Fruit fly (Drosophila melanogaster): Measurements from ENCODE around the gene CG14106.

dm6 chr3L:13412886-13413224 lies 12.6 kb downstream of the CG14106 start:
- TF ChIP-seq run (tag; optimal IDR thresholded peaks at IDR 0.05) (no peak), CG2116 (GFP tag; optimal IDR thresholded peaks at IDR 0.05) (no peak), CG9215 (GFP tag; IDR thresholded peaks at IDR 0.05) (no peak), CG1529 (GFP tag; optimal IDR thresholded peaks at IDR 0.05) (no peak), row (GFP tag; IDR thresholded peaks at IDR 0.05) (no peak), dmrt99B (tag; optimal IDR thresholded peaks at IDR 0.05) (no peak), crol (GFP tag; IDR thresholded peaks at IDR 0.05) (no peak), nau (GFP tag; optimal IDR thresholded peaks at IDR 0.05) (no peak)
